Fruit fly (Drosophila melanogaster) S2 (cell line): Measurements from ENCODE around the gene Alp13.

Source experiments
- CG8478 ChIP-seq: fragments of >200 bp; optimal IDR thresholded peaks from 2 replicates; lab custom pipeline; 2018
- CTCF ChIP-seq, 2 experiments: fragments of >200 bp; optimal IDR thresholded peaks; 2 replicates each; lab custom pipeline; 2018

DNA sequence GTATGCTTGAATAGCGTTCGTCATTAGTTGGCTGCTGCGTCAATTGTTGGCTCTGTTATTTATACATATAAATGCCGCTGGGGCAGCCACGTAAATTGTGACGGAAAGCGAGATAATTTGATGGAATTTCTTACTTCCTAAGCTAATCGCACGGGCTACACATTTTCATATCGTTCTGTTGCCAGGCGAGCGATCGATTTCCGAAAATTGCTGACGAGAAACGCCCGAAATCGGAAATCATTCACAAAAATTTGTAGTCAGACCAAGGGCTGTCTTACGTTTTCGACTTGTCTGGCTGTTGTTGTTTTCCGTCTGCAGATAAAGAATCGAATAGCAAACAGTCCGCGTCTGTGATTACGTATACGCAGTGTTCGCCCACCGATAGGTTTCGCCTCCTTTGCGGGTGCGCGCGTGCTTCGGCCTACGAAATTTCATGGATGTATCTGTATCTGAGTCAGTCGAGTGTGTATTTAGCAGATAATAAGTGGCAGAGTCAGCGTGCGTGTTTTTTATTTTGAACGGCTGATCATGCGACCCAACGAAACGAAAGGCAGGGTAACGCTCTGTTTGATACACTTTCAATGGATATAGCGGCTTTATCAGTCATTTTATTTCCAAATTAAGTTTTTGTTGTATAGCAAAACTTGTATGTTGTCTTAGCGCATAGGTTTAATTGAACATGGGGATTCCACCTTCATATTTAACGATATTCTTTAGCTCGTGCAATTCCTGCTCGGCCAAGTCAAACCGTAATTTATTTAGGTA lies 22.5 kb upstream of the Alp13 start:
- TF ChIP-seq CG8478 (lab: Kevin White, UChicago) (no peak), CTCF (optimal IDR thresholded peaks at IDR 0.05; lab: Kevin White, UChicago) (no peak)
